Fruit fly (Drosophila melanogaster) whole organism, embryonic: Measurements from ENCODE around the gene FoxL1.

Source experiments
- Ada2b ChIP-seq: fragments of 200-800 bp; sonication (Bioruptor generic); IDR thresholded peaks from 2 replicates; pipeline ENCODE4 v1.3.6; 2022; ENCODE audit warnings: missing biosample characterization, missing genetic modification characterization
- Adf1 ChIP-seq: fragments of 200-800 bp; sonication (Bioruptor generic); IDR thresholded peaks from 2 replicates; pipeline ENCODE4 v1.3.6; 2022; ENCODE audit warnings: missing biosample characterization, missing genetic modification characterization
- Bteb2 ChIP-seq: fragments of 200-800 bp; sonication (Bioruptor generic); optimal IDR thresholded peaks from 2 replicates; lab custom pipeline; 2016; ENCODE audit warnings: missing biosample characterization, missing genetic modification characterization
- CG10274 ChIP-seq: fragments of 200-800 bp; sonication (Bioruptor generic); optimal IDR thresholded peaks from 3 replicates; lab custom pipeline; 2017; ENCODE audit warnings: missing biosample characterization, mild to moderate bottlenecking, missing genetic modification characterization
- CG10654 ChIP-seq: fragments of 200-800 bp; sonication (Bioruptor generic); optimal IDR thresholded peaks from 2 replicates; lab custom pipeline; 2016; ENCODE audit warnings: missing biosample characterization, missing genetic modification characterization
- CG12769 ChIP-seq: fragments of 200-800 bp; sonication (Bioruptor generic); optimal IDR thresholded peaks from 2 replicates; lab custom pipeline; 2019; ENCODE audit warnings: missing biosample characterization, mild to moderate bottlenecking, missing genetic modification characterization, moderate library complexity
- CG13624 ChIP-seq: fragments of 200-800 bp; sonication (Bioruptor generic); optimal IDR thresholded peaks from 2 replicates; lab custom pipeline; 2016; ENCODE audit warnings: missing biosample characterization, missing genetic modification characterization
- CG14667 ChIP-seq: fragments of 200-800 bp; sonication (Bioruptor generic); IDR thresholded peaks from 2 replicates; pipeline ENCODE4 v1.3.6; 2022; ENCODE audit warnings: missing biosample characterization, missing genetic modification characterization
- CG15601 ChIP-seq: fragments of 200-800 bp; sonication (Bioruptor generic); optimal IDR thresholded peaks from 3 replicates; lab custom pipeline; 2019; ENCODE audit warnings: missing biosample characterization, mild to moderate bottlenecking, missing genetic modification characterization, moderate library complexity
- CG15696 ChIP-seq: fragments of 200-800 bp; sonication (Bioruptor generic); optimal IDR thresholded peaks from 2 replicates; lab custom pipeline; 2019; ENCODE audit warnings: missing biosample characterization, mild to moderate bottlenecking, missing genetic modification characterization, moderate library complexity
- CG1792 ChIP-seq: fragments of 200-800 bp; sonication (Bioruptor generic); optimal IDR thresholded peaks from 2 replicates; lab custom pipeline; 2016; ENCODE audit warnings: missing biosample characterization, missing genetic modification characterization
- CG1832 ChIP-seq: fragments of 200-800 bp; sonication (Bioruptor generic); optimal IDR thresholded peaks from 2 replicates; lab custom pipeline; 2017; ENCODE audit warnings: missing biosample characterization, mild to moderate bottlenecking, missing genetic modification characterization, inconsistent platforms
- CG30403 ChIP-seq: fragments of 200-800 bp; sonication (Bioruptor generic); optimal IDR thresholded peaks from 3 replicates; lab custom pipeline; 2016; ENCODE audit warnings: missing biosample characterization, missing genetic modification characterization
- CG42726 ChIP-seq: fragments of 200-800 bp; sonication (Bioruptor generic); IDR thresholded peaks from 2 replicates; pipeline ENCODE4 v1.3.6; 2022; ENCODE audit warnings: missing biosample characterization, missing genetic modification characterization; ENCODE audit not compliant: partially characterized antibody
- CG4328 ChIP-seq: fragments of 200-800 bp; sonication (Bioruptor generic); optimal IDR thresholded peaks from 3 replicates; lab custom pipeline; 2017; ENCODE audit warnings: missing biosample characterization, missing genetic modification reagents, missing genetic modification characterization
- CG4820 ChIP-seq: fragments of 200-800 bp; sonication (Bioruptor generic); optimal IDR thresholded peaks from 3 replicates; lab custom pipeline; 2016; ENCODE audit warnings: missing biosample characterization, missing genetic modification characterization
- CG5180 ChIP-seq: fragments of 200-800 bp; sonication (Bioruptor generic); optimal IDR thresholded peaks from 3 replicates; lab custom pipeline; 2017; ENCODE audit warnings: missing biosample characterization, missing genetic modification characterization, mild to moderate bottlenecking, moderate library complexity, missing genetic modification reagents
- CG5245 ChIP-seq: fragments of 200-800 bp; sonication (Bioruptor generic); optimal IDR thresholded peaks from 3 replicates; lab custom pipeline; 2016; ENCODE audit warnings: missing biosample characterization, missing genetic modification characterization
- CG6254 ChIP-seq: fragments of 200-800 bp; sonication (Bioruptor generic); optimal IDR thresholded peaks from 3 replicates; lab custom pipeline; 2017; ENCODE audit warnings: mild to moderate bottlenecking, missing biosample characterization, missing genetic modification reagents, missing genetic modification characterization
- CG7556 ChIP-seq: fragments of 200-800 bp; sonication (Bioruptor generic); optimal IDR thresholded peaks from 2 replicates; lab custom pipeline; 2017; ENCODE audit warnings: missing biosample characterization, mild to moderate bottlenecking, missing genetic modification characterization
- CG9727 ChIP-seq: fragments of 200-800 bp; sonication (Bioruptor generic); optimal IDR thresholded peaks from 3 replicates; lab custom pipeline; 2017; ENCODE audit warnings: missing biosample characterization, mild to moderate bottlenecking, missing genetic modification characterization
- Camta ChIP-seq: fragments of 200-800 bp; sonication (Bioruptor generic); optimal IDR thresholded peaks from 2 replicates; lab custom pipeline; 2016; ENCODE audit warnings: missing biosample characterization, missing genetic modification characterization
- CoRest ChIP-seq: fragments of 200-800 bp; sonication (Bioruptor generic); optimal IDR thresholded peaks from 3 replicates; lab custom pipeline; 2018; ENCODE audit warnings: missing biosample characterization, mild to moderate bottlenecking, missing genetic modification characterization, moderate library complexity
- Dbx ChIP-seq: fragments of 200-800 bp; sonication (Bioruptor generic); IDR thresholded peaks from 3 replicates; pipeline ENCODE4 v1.3.6; 2022; ENCODE audit warnings: missing biosample characterization, missing genetic modification characterization
- Dll ChIP-seq: fragments of 200-800 bp; sonication (Bioruptor generic); IDR thresholded peaks from 4 replicates; pipeline ENCODE4 v1.3.6; 2022; ENCODE audit warnings: missing biosample characterization, missing genetic modification characterization; ENCODE audit not compliant: partially characterized antibody
- Eip74EF ChIP-seq, 2 experiments: fragments of 200-800 bp in 1 of 2; fragments of >200 bp in 1 of 2; sonication (Bioruptor generic) in 1 of 2; optimal IDR thresholded peaks; 2 replicates each; lab custom pipeline; 2017 to 2019; ENCODE audit warnings: missing biosample characterization in 2 of 2, missing genetic modification characterization in 2 of 2, mild to moderate bottlenecking in 1 of 2, moderate library complexity in 1 of 2
- Gsc ChIP-seq: fragments of 200-800 bp; sonication (Bioruptor generic); IDR thresholded peaks from 2 replicates; pipeline ENCODE4 v1.3.6; 2022; ENCODE audit warnings: missing biosample characterization, missing genetic modification characterization
- Hr3 ChIP-seq: fragments of 200-800 bp; sonication (Bioruptor generic); optimal IDR thresholded peaks from 3 replicates; lab custom pipeline; 2016; ENCODE audit warnings: missing biosample characterization, missing genetic modification characterization
- Hr39 ChIP-seq: fragments of >200 bp; optimal IDR thresholded peaks from 2 replicates; lab custom pipeline; 2017
- NC2β ChIP-seq: fragments of 200-800 bp; sonication (Bioruptor generic); optimal IDR thresholded peaks from 2 replicates; lab custom pipeline; 2016; ENCODE audit warnings: missing biosample characterization, missing genetic modification characterization
- Nf-YB ChIP-seq: fragments of 200-800 bp; sonication (Bioruptor generic); optimal IDR thresholded peaks from 3 replicates; lab custom pipeline; 2019; ENCODE audit warnings: missing biosample characterization, mild to moderate bottlenecking, missing genetic modification characterization, moderate library complexity
- Pdp1 ChIP-seq, 2 experiments: fragments of 200-800 bp; sonication (Bioruptor generic); optimal IDR thresholded peaks; 3 replicates each; lab custom pipeline; 2016; ENCODE audit warnings: missing biosample characterization in 2 of 2, missing genetic modification characterization in 2 of 2, mild to moderate bottlenecking in 1 of 2, moderate library complexity in 1 of 2
- Poxn ChIP-seq: fragments of 200-800 bp; sonication (Bioruptor generic); IDR thresholded peaks from 2 replicates; pipeline ENCODE4 v1.3.6; 2022; ENCODE audit warnings: missing biosample characterization, missing genetic modification characterization
- Ptx1 ChIP-seq: fragments of 200-800 bp; sonication (Bioruptor generic); IDR thresholded peaks from 2 replicates; pipeline ENCODE4 v1.3.6; 2022; ENCODE audit warnings: missing biosample characterization, missing genetic modification characterization
- Xrp1 ChIP-seq: fragments of 200-800 bp; sonication (Bioruptor generic); IDR thresholded peaks from 2 replicates; pipeline ENCODE4 v1.3.6; 2022; ENCODE audit warnings: missing biosample characterization, missing genetic modification characterization
- ash1 ChIP-seq: fragments of 200-800 bp; sonication (Bioruptor generic); optimal IDR thresholded peaks from 2 replicates; lab custom pipeline; 2018; ENCODE audit warnings: missing biosample characterization, mild to moderate bottlenecking, missing genetic modification characterization
- br ChIP-seq: fragments of >200 bp; optimal IDR thresholded peaks from 2 replicates; lab custom pipeline; 2017
- btn ChIP-seq: fragments of 200-800 bp; sonication (Bioruptor generic); optimal IDR thresholded peaks from 2 replicates; lab custom pipeline; 2016; ENCODE audit warnings: missing biosample characterization, missing genetic modification characterization
- ewg ChIP-seq: fragments of 200-800 bp; sonication (Bioruptor generic); optimal IDR thresholded peaks from 3 replicates; lab custom pipeline; 2017; ENCODE audit warnings: mild to moderate bottlenecking, missing biosample characterization, missing genetic modification reagents, missing genetic modification characterization
- gsb ChIP-seq: fragments of 200-800 bp; sonication (Bioruptor generic); IDR thresholded peaks from 2 replicates; pipeline ENCODE4 v1.3.6; 2022; ENCODE audit warnings: missing biosample characterization, missing genetic modification characterization
- hb ChIP-seq: fragments of 200-800 bp; sonication (Bioruptor generic); IDR thresholded peaks from 3 replicates; pipeline ENCODE4 v1.3.6; 2022; ENCODE audit warnings: missing biosample characterization, missing genetic modification characterization; ENCODE audit not compliant: partially characterized antibody
- hbn ChIP-seq: fragments of 200-800 bp; sonication (Bioruptor generic); IDR thresholded peaks from 2 replicates; pipeline ENCODE4 v1.3.6; 2022; ENCODE audit warnings: missing biosample characterization, missing genetic modification characterization; ENCODE audit not compliant: partially characterized antibody
- jigr1 ChIP-seq: fragments of 200-800 bp; sonication (Bioruptor generic); IDR thresholded peaks from 3 replicates; pipeline ENCODE4 v1.3.6; 2022; ENCODE audit warnings: missing biosample characterization, missing genetic modification characterization
- lab ChIP-seq: fragments of 200-800 bp; sonication (Bioruptor generic); optimal IDR thresholded peaks from 3 replicates; lab custom pipeline; 2017; ENCODE audit warnings: missing biosample characterization, missing genetic modification characterization, mild to moderate bottlenecking, moderate library complexity, missing genetic modification reagents
- lilli ChIP-seq: fragments of 200-800 bp; sonication (Bioruptor generic); optimal IDR thresholded peaks from 3 replicates; lab custom pipeline; 2016; ENCODE audit warnings: missing biosample characterization, missing genetic modification characterization
- pfk ChIP-seq: fragments of 200-800 bp; sonication (Bioruptor generic); optimal IDR thresholded peaks from 2 replicates; lab custom pipeline; 2018; ENCODE audit warnings: missing biosample characterization, mild to moderate bottlenecking, missing genetic modification characterization, moderate library complexity
- sr ChIP-seq: fragments of 200-800 bp; sonication (Bioruptor generic); IDR thresholded peaks from 3 replicates; pipeline ENCODE4 v1.3.6; 2022; ENCODE audit warnings: missing biosample characterization, missing genetic modification characterization
- stc ChIP-seq: fragments of 200-800 bp; sonication (Bioruptor generic); IDR thresholded peaks from 2 replicates; pipeline ENCODE4 v1.3.6; 2022; ENCODE audit warnings: missing biosample characterization, missing genetic modification characterization
- tx ChIP-seq: fragments of 200-800 bp; sonication (Bioruptor generic); optimal IDR thresholded peaks from 2 replicates; lab custom pipeline; 2016; ENCODE audit warnings: missing biosample characterization, missing genetic modification characterization
- usp ChIP-seq: fragments of >200 bp; optimal IDR thresholded peaks from 2 replicates; lab custom pipeline; 2017; ENCODE audit warnings: missing biosample characterization, missing genetic modification characterization
- wdn ChIP-seq: fragments of 200-800 bp; sonication (Bioruptor generic); IDR thresholded peaks from 2 replicates; pipeline ENCODE4 v1.3.6; 2022; ENCODE audit warnings: missing biosample characterization, missing genetic modification characterization
- wor ChIP-seq: fragments of 200-800 bp; sonication (Bioruptor generic); IDR thresholded peaks from 2 replicates; pipeline ENCODE4 v1.3.6; 2022; ENCODE audit warnings: missing biosample characterization, missing genetic modification characterization

Gene FoxL1

dm6 chr3L:4007256-4007655 lies 11.4 kb upstream of the FoxL1 start (continued):
- TF ChIP-seq CG15696 = no peak
- TF ChIP-seq CG4820 (GFP tag; lab: Kevin White, UChicago) = no peak
- TF ChIP-seq CG9727 = peak; percentile 3
- no peak for TF ChIP-seq br
- TF ChIP-seq Nf-YB (GFP tag; lab: Kevin White, UChicago) = no peak
- no peak for TF ChIP-seq Gsc (GFP tag; lab: Robert Waterston, UW)
- no peak for TF ChIP-seq wdn (GFP tag; lab: Robert Waterston, UW)
- TF ChIP-seq Eip74EF (GFP tag; optimal IDR thresholded peaks at IDR 0.05; lab: Kevin White, UChicago) = no peak
- TF ChIP-seq CG42726 (GFP tag; lab: Robert Waterston, UW) = no peak
- TF ChIP-seq Hr3 (GFP tag; lab: Kevin White, UChicago) = no peak
- no peak for TF ChIP-seq hbn (GFP tag; lab: Robert Waterston, UW)
- TF ChIP-seq CoRest (tag; lab: Kevin White, UChicago) = peak; percentile 7
- TF ChIP-seq NC2β = no peak
- TF ChIP-seq CG10274 (GFP tag; lab: Kevin White, UChicago) = no peak
- no peak for TF ChIP-seq CG5180 (GFP tag; lab: Kevin White, UChicago)
- TF ChIP-seq hb (GFP tag; lab: Robert Waterston, UW) = no peak
- no peak for TF ChIP-seq CG1832 (GFP tag; lab: Kevin White, UChicago)
- TF ChIP-seq lab (GFP tag; lab: Kevin White, UChicago) = peak; percentile 1
- TF ChIP-seq Ada2b (GFP tag; lab: Robert Waterston, UW) = peak; percentile 13; the same call in 1 of the 2 replicates
- TF ChIP-seq jigr1 = no peak
- no peak for TF ChIP-seq sr (GFP tag; lab: Robert Waterston, UW)
- TF ChIP-seq pfk = no peak
- no peak for TF ChIP-seq Hr39 (lab: Kevin White, UChicago)
- TF ChIP-seq CG7556 (GFP tag; lab: Kevin White, UChicago) = peak; percentile 39
- TF ChIP-seq Pdp1 (GFP tag; optimal IDR thresholded peaks at IDR 0.05; lab: Kevin White, UChicago) = no peak
- no peak for TF ChIP-seq CG13624 (GFP tag; lab: Kevin White, UChicago)
- TF ChIP-seq tx (GFP tag; lab: Kevin White, UChicago) = no peak
- no peak for TF ChIP-seq ewg (GFP tag; lab: Kevin White, UChicago)
- TF ChIP-seq CG10654 (GFP tag; lab: Kevin White, UChicago) = no peak
- no peak for TF ChIP-seq wor (GFP tag; lab: Robert Waterston, UW)
- TF ChIP-seq CG12769 (tag; lab: Kevin White, UChicago) = no peak
- TF ChIP-seq Bteb2 (GFP tag; lab: Kevin White, UChicago) = no peak
- no peak for TF ChIP-seq usp
- TF ChIP-seq CG5245 (GFP tag; lab: Kevin White, UChicago) = no peak
- TF ChIP-seq Ptx1 = 0 out of 2 replicates have a peak, but pooled peaks have one; percentile 6
- no peak for TF ChIP-seq btn
- TF ChIP-seq Dbx (GFP tag; lab: Robert Waterston, UW) = no peak
- no peak for TF ChIP-seq ash1 (GFP tag; lab: Kevin White, UChicago)
- TF ChIP-seq Camta (GFP tag; lab: Kevin White, UChicago) = no peak
- no peak for TF ChIP-seq Dll (GFP tag; lab: Robert Waterston, UW)
- TF ChIP-seq CG6254 (GFP tag; lab: Kevin White, UChicago) = no peak
- no peak for TF ChIP-seq CG14667 (GFP tag; lab: Robert Waterston, UW)
- no peak for TF ChIP-seq Poxn (GFP tag; lab: Robert Waterston, UW)
- TF ChIP-seq Adf1 = no peak
- TF ChIP-seq CG30403 (GFP tag; lab: Kevin White, UChicago) = no peak
- TF ChIP-seq gsb (GFP tag; lab: Robert Waterston, UW) = no peak
- no peak for TF ChIP-seq CG15601 (tag; lab: Kevin White, UChicago)
- no peak for TF ChIP-seq stc
- no peak for TF ChIP-seq CG4328 (GFP tag; lab: Kevin White, UChicago)
- no peak for TF ChIP-seq CG1792 (GFP tag; lab: Kevin White, UChicago)
- TF ChIP-seq lilli (GFP tag; lab: Kevin White, UChicago) = no peak
- 0 out of 2 replicates have a peak, but pooled peaks have one; percentile 26 for TF ChIP-seq Xrp1
